Worm (Caenorhabditis elegans) whole organism, L4 larva: ENCODE results near the gene R05F9.9.

Experiments
- F10B5.3 ChIP-seq: sonication (generic microtip); optimal IDR thresholded peaks from 2 replicates; lab custom pipeline; 2016; ENCODE audit warnings: mild to moderate bottlenecking, missing genetic modification characterization, missing compliant biosample characterization
- nhr-48 ChIP-seq: sonication (generic microtip); optimal IDR thresholded peaks from 2 replicates; lab custom pipeline; 2016; ENCODE audit warnings: mild to moderate bottlenecking, missing genetic modification characterization, missing compliant biosample characterization
- ztf-11 ChIP-seq: fragments of 150-350 bp; optimal IDR thresholded peaks from 2 replicates; lab custom pipeline; 2014; ENCODE audit warnings: missing biosample characterization, missing genetic modification characterization

DNA sequence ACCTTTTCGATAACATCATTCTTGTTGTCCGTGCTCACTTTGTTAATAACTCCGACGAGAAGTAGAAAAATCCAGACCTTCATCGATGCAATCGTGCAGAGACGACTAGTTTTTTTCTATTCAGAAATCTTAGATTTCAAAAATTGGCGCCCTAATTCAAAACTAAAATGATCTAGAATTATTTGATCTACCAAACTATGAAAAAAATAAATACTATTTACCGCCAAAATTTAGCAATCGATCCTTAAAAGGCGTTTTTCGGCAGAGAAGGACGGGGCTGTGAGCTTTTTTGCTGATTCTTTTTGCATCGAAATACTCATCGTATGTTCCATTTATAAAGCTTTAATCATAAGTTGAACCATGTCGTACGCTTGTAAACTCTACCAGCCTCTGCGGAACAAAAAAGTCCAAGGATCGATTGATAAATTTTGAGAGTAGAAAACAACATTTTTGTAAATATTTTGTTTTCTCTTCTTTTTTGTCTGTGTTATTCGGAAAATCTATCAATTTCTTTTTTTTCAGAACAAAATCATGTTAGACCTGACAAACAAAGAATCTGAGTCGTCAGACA, 47.6 kb upstream of the R05F9.9 start, which contains the start of the genes try-1 and zyg-12:
- no peak for TF ChIP-seq ztf-11
- no peak for TF ChIP-seq nhr-48 (tag; lab: Kevin White, UChicago)
- no peak for TF ChIP-seq F10B5.3 (tag; lab: Kevin White, UChicago)
